Fruit fly (Drosophila melanogaster) whole organism, wandering third instar larva: ENCODE measurements around the gene sesB.

Source experiments
- Abd-B ChIP-seq: fragments of >200 bp; optimal IDR thresholded peaks from 2 replicates; lab custom pipeline; 2017; ENCODE audit warnings: missing biosample characterization, missing genetic modification characterization
- CG9705 ChIP-seq: fragments of 200-800 bp; sonication (Bioruptor generic); optimal IDR thresholded peaks from 2 replicates; lab custom pipeline; 2018; ENCODE audit warnings: missing biosample characterization, mild to moderate bottlenecking, missing genetic modification characterization
- CrebA ChIP-seq: fragments of 200-800 bp; sonication (Bioruptor generic); optimal IDR thresholded peaks from 2 replicates; lab custom pipeline; 2016; ENCODE audit warnings: missing biosample characterization, mild to moderate bottlenecking, missing genetic modification characterization, borderline replicate concordance
- Dif ChIP-seq: fragments of 200-275, 200-300 bp; sonication (Bioruptor generic); optimal IDR thresholded peaks from 2 replicates; lab custom pipeline; 2018; ENCODE audit warnings: missing biosample characterization, missing genetic modification characterization; ENCODE audit not compliant: partially characterized antibody
- GATAd ChIP-seq: sonication (Bioruptor generic); optimal IDR thresholded peaks from 2 replicates; lab custom pipeline; 2016; ENCODE audit warnings: missing biosample characterization, missing genetic modification characterization
- HLH106 ChIP-seq: fragments of 200-800 bp; optimal IDR thresholded peaks from 3 replicates; lab custom pipeline; 2019; ENCODE audit warnings: missing biosample characterization, mild to moderate bottlenecking, missing genetic modification characterization, moderate library complexity
- Hnf4 ChIP-seq: fragments of 200-800 bp; sonication (Bioruptor generic); optimal IDR thresholded peaks from 2 replicates; lab custom pipeline; 2016; ENCODE audit warnings: missing biosample characterization, mild to moderate bottlenecking, missing genetic modification characterization
- Hr78 ChIP-seq: fragments of >200 bp; optimal IDR thresholded peaks from 2 replicates; lab custom pipeline; 2017; ENCODE audit warnings: missing biosample characterization, missing genetic modification characterization
- Hr83 ChIP-seq: fragments of 200-300 bp; sonication (Bioruptor generic); optimal IDR thresholded peaks from 2 replicates; lab custom pipeline; 2016; ENCODE audit warnings: missing biosample characterization, mild to moderate bottlenecking, missing genetic modification characterization, moderate library complexity; ENCODE audit not compliant: poor library complexity, severe bottlenecking
- Jra ChIP-seq: sonication (Bioruptor generic); optimal IDR thresholded peaks from 2 replicates; lab custom pipeline; 2016; ENCODE audit warnings: missing biosample characterization, missing genetic modification characterization
- Mio ChIP-seq: sonication (Bioruptor generic); optimal IDR thresholded peaks from 2 replicates; lab custom pipeline; 2016; ENCODE audit warnings: missing biosample characterization, missing genetic modification characterization
- Myc ChIP-seq: fragments of >200 bp; optimal IDR thresholded peaks from 2 replicates; lab custom pipeline; 2017
- N ChIP-seq: fragments of >200 bp; optimal IDR thresholded peaks from 2 replicates; lab custom pipeline; 2018; ENCODE audit warnings: missing biosample characterization, missing external identifiers, missing genetic modification characterization
- OdsH ChIP-seq: fragments of 200-800 bp; sonication (Bioruptor generic); optimal IDR thresholded peaks from 2 replicates; lab custom pipeline; 2016; ENCODE audit warnings: missing biosample characterization, mild to moderate bottlenecking, missing genetic modification characterization
- Rel ChIP-seq, 2 experiments: fragments of 200-800 bp; sonication (Bioruptor generic) in 1 of 2; optimal IDR thresholded peaks; 2 replicates in 1 of 2; 3 replicates in 1 of 2; lab custom pipeline; 2016 to 2019; ENCODE audit warnings: mild to moderate bottlenecking in 2 of 2, missing biosample characterization in 2 of 2, missing genetic modification characterization in 2 of 2, moderate library complexity in 1 of 2
- Sp1 ChIP-seq: fragments of 200-800 bp; sonication (Bioruptor generic); optimal IDR thresholded peaks from 3 replicates; lab custom pipeline; 2019; ENCODE audit warnings: missing biosample characterization, mild to moderate bottlenecking, missing genetic modification characterization, moderate library complexity
- Vsx2 ChIP-seq: fragments of 200-300, 225-300 bp; sonication (Bioruptor generic); optimal IDR thresholded peaks from 2 replicates; lab custom pipeline; 2018; ENCODE audit warnings: missing biosample characterization, missing genetic modification characterization; ENCODE audit not compliant: partially characterized antibody
- br ChIP-seq: fragments of 200-800 bp; sonication (Bioruptor generic); optimal IDR thresholded peaks from 2 replicates; lab custom pipeline; 2016; ENCODE audit warnings: missing biosample characterization, missing genetic modification characterization
- dl ChIP-seq, 2 experiments: fragments of 175-275, 200-275 bp in 1 of 2; fragments of 200-275 bp in 1 of 2; sonication (Bioruptor generic); optimal IDR thresholded peaks; lab custom pipeline; 2018; ENCODE audit warnings: mild to moderate bottlenecking in 2 of 2, missing biosample characterization in 2 of 2, missing genetic modification characterization in 2 of 2, moderate library complexity in 2 of 2; ENCODE audit not compliant: partially characterized antibody in 2 of 2, insufficient read depth in 1 of 2
- dmrt93B ChIP-seq: fragments of 200-800 bp; sonication (Bioruptor generic); optimal IDR thresholded peaks from 2 replicates; lab custom pipeline; 2018; ENCODE audit warnings: missing biosample characterization, mild to moderate bottlenecking, missing genetic modification characterization
- dsf ChIP-seq: sonication (Bioruptor generic); optimal IDR thresholded peaks from 2 replicates; lab custom pipeline; 2016; ENCODE audit warnings: missing biosample characterization, missing genetic modification characterization, borderline replicate concordance
- ey ChIP-seq: fragments of 200-800 bp; sonication (Bioruptor generic); optimal IDR thresholded peaks from 2 replicates; lab custom pipeline; 2016; ENCODE audit warnings: missing biosample characterization, missing genetic modification characterization
- foxo ChIP-seq, 2 experiments: fragments of 200-800 bp; sonication (Bioruptor generic); optimal IDR thresholded peaks; 2 replicates in 1 of 2; 3 replicates in 1 of 2; lab custom pipeline; 2016 to 2017; ENCODE audit warnings: missing biosample characterization in 2 of 2, missing genetic modification characterization in 2 of 2
- fru ChIP-seq: fragments of 200-800 bp; sonication (Bioruptor generic); optimal IDR thresholded peaks from 3 replicates; lab custom pipeline; 2016; ENCODE audit warnings: missing biosample characterization, mild to moderate bottlenecking, missing genetic modification characterization
- h ChIP-seq: fragments of 200-800 bp; sonication (Bioruptor generic); optimal IDR thresholded peaks from 3 replicates; lab custom pipeline; 2016; ENCODE audit warnings: missing biosample characterization, mild to moderate bottlenecking, missing genetic modification characterization
- jim ChIP-seq: fragments of 175-275, 200-325 bp; sonication (Bioruptor generic); optimal IDR thresholded peaks from 2 replicates; lab custom pipeline; 2016; ENCODE audit warnings: missing biosample characterization, mild to moderate bottlenecking, missing genetic modification characterization
- pan ChIP-seq: fragments of >200 bp; optimal IDR thresholded peaks from 2 replicates; lab custom pipeline; 2017
- psq ChIP-seq: fragments of 200-800 bp; sonication (Bioruptor generic); optimal IDR thresholded peaks from 3 replicates; lab custom pipeline; 2017; ENCODE audit warnings: missing biosample characterization, mild to moderate bottlenecking, missing genetic modification characterization, moderate library complexity
- rgr ChIP-seq: fragments of 200-800 bp; sonication (Bioruptor generic); optimal IDR thresholded peaks from 3 replicates; lab custom pipeline; 2016; ENCODE audit warnings: missing biosample characterization, mild to moderate bottlenecking, missing genetic modification characterization
- sage ChIP-seq: fragments of 200-800 bp; sonication (Bioruptor generic); optimal IDR thresholded peaks from 2 replicates; lab custom pipeline; 2016; ENCODE audit warnings: missing biosample characterization, mild to moderate bottlenecking, missing genetic modification characterization
- sv ChIP-seq: fragments of 200-800 bp; sonication (Bioruptor generic); optimal IDR thresholded peaks from 3 replicates; lab custom pipeline; 2016; ENCODE audit warnings: missing biosample characterization, missing genetic modification characterization
- tai ChIP-seq: sonication (Bioruptor generic); optimal IDR thresholded peaks from 2 replicates; lab custom pipeline; 2016; ENCODE audit warnings: missing biosample characterization, missing genetic modification characterization
- usp ChIP-seq: fragments of >200 bp; optimal IDR thresholded peaks from 2 replicates; lab custom pipeline; 2017; ENCODE audit warnings: missing biosample characterization, missing genetic modification characterization
- woc ChIP-seq: sonication (Bioruptor generic); optimal IDR thresholded peaks from 2 replicates; lab custom pipeline; 2016; ENCODE audit warnings: missing biosample characterization, mild to moderate bottlenecking, missing genetic modification characterization

The sesB gene

dm6 chrX:10786443-10787097 is at the start of gene sesB, which contains the start of gene Ant2:
TSS of gene sesB (minus strand) at chrX:10786958.
TSS of gene Ant2 (minus strand) at chrX:10786907.
- TF ChIP-seq Dif (GFP tag; lab: Kevin White, UChicago): peak; percentile 62
- TF ChIP-seq tai (GFP tag; lab: Kevin White, UChicago): no peak
- no peak for TF ChIP-seq Rel (GFP tag; optimal IDR thresholded peaks at IDR 0.05; lab: Kevin White, UChicago)
- TF ChIP-seq Rel (tag; optimal IDR thresholded peaks at IDR 0.05; lab: Kevin White, UChicago): peak; percentile 6

DNA sequence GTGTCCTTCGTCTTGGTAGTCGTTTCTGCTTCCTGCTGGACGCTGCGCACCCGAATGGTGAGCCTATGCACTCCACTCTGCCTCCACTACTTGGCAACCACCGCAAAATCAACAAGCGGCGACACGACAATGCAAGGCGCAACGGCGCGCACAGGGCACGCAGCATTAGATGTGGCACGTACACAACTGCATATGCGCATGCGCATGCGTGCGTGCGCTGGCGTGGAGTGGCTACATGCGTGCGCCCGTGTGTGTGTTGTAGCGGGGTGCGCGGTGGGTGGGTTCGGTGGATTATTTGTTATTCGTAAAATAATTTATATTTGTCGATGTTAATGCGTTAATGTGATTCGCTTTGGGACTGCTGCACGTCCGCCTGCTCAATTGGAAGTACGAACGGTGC is 48.9 kb upstream of the sesB start:
- TF ChIP-seq pan (lab: Kevin White, UChicago) (peak; percentile 67), rgr (GFP tag; lab: Kevin White, UChicago) (no peak), usp (no peak)

DNA sequence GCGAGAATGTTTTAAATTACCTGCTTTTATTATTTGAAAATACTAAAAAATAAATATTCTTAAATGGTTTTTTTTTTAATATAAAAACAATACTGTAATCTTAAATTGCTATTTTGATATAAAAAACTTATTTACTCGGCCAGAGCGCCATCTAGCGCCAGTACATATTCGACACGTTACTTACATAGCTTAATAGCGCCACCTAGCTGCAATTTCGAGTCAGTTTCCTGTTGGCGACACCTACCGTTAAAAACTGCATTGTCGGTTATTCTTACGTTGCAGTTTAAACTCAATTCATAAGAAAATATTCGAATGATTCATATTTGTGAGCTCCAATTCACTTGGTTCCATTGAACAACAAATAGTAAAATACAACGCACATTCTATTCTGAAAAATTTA is 45.6 kb upstream of the sesB start:
- peak; percentile 65 for TF ChIP-seq CG9705 (GFP tag; lab: Kevin White, UChicago)
- TF ChIP-seq Hnf4 (GFP tag; lab: Kevin White, UChicago): peak; percentile 51
- no peak for TF ChIP-seq Dif (GFP tag; lab: Kevin White, UChicago)
- TF ChIP-seq Myc: peak; percentile 93
- peak; percentile 65 for TF ChIP-seq HLH106 (tag; lab: Kevin White, UChicago)
- TF ChIP-seq N (GFP tag; lab: Kevin White, UChicago): no peak
- peak; percentile 39 for TF ChIP-seq psq
- TF ChIP-seq rgr (GFP tag; lab: Kevin White, UChicago): peak; percentile 65
- peak; percentile 44 for TF ChIP-seq dmrt93B
- no peak for TF ChIP-seq Vsx2 (GFP tag; lab: Kevin White, UChicago)
- peak; percentile 57 for TF ChIP-seq sv (GFP tag; lab: Kevin White, UChicago)
- TF ChIP-seq Rel (GFP tag; optimal IDR thresholded peaks at IDR 0.05; lab: Kevin White, UChicago): no peak
- no peak for TF ChIP-seq Rel (tag; optimal IDR thresholded peaks at IDR 0.05; lab: Kevin White, UChicago)
- no peak for TF ChIP-seq pan (lab: Kevin White, UChicago)
- TF ChIP-seq OdsH (GFP tag; lab: Kevin White, UChicago): peak; percentile 51
- peak; percentile 13 for TF ChIP-seq br
- TF ChIP-seq dsf: no peak
- TF ChIP-seq Hr83 (GFP tag; lab: Kevin White, UChicago): peak; percentile 23
- TF ChIP-seq fru (GFP tag; lab: Kevin White, UChicago): peak; percentile 39
- no peak for TF ChIP-seq sage (GFP tag; lab: Kevin White, UChicago)
- TF ChIP-seq dl (GFP tag; optimal IDR thresholded peaks at IDR 0.05; lab: Kevin White, UChicago; ENCODE audit: insufficient read depth in 1 of 2, partially characterized antibody in 2 of 2): no peak
- TF ChIP-seq Hr78 (GFP tag; lab: Kevin White, UChicago): no peak
- TF ChIP-seq GATAd (GFP tag; lab: Kevin White, UChicago): peak; percentile 17
- TF ChIP-seq foxo (GFP tag; optimal IDR thresholded peaks at IDR 0.05; lab: Kevin White, UChicago): peak in 1 of 2 experiments; percentile 73
- TF ChIP-seq Sp1 (GFP tag; lab: Kevin White, UChicago): no peak
- peak; percentile 42 for TF ChIP-seq ey (GFP tag; lab: Kevin White, UChicago)
- TF ChIP-seq Abd-B (GFP tag; lab: Kevin White, UChicago): no peak
- TF ChIP-seq CrebA (GFP tag; lab: Kevin White, UChicago): no peak
- peak; percentile 46 for TF ChIP-seq h (GFP tag; lab: Kevin White, UChicago)
- TF ChIP-seq woc (GFP tag; lab: Kevin White, UChicago): no peak
- TF ChIP-seq Jra: no peak
- no peak for TF ChIP-seq Mio (GFP tag; lab: Kevin White, UChicago)
- TF ChIP-seq tai (GFP tag; lab: Kevin White, UChicago): peak; percentile 62
- no peak for TF ChIP-seq usp
- TF ChIP-seq jim (GFP tag; lab: Kevin White, UChicago): no peak
